Fruit fly (Drosophila melanogaster) Kc167 (cell line): Measurements from ENCODE around the gene Osi5.

Source experiments
- Myc ChIP-seq: fragments of >200 bp; optimal IDR thresholded peaks from 2 replicates; lab custom pipeline; 2017; ENCODE audit warnings: missing external identifiers
- Sin3A ChIP-seq: fragments of >200 bp; optimal IDR thresholded peaks from 2 replicates; lab custom pipeline; 2018; ENCODE audit warnings: missing external identifiers
- h ChIP-seq: fragments of >200 bp; optimal IDR thresholded peaks from 3 replicates; lab custom pipeline; 2018; ENCODE audit warnings: missing external identifiers
- insv ChIP-seq: fragments of >200 bp; optimal IDR thresholded peaks from 3 replicates; lab custom pipeline; 2018; ENCODE audit warnings: missing external identifiers
- psq ChIP-seq: fragments of >200 bp; optimal IDR thresholded peaks from 2 replicates; lab custom pipeline; 2017; ENCODE audit warnings: missing external identifiers
- ttk ChIP-seq: sonication (Bioruptor generic); optimal IDR thresholded peaks from 2 replicates; lab custom pipeline; 2017; ENCODE audit warnings: missing external identifiers

Gene Osi5

dm6 chr3R:6215053-6215882 lies 12.0 kb upstream of the Osi5 start, which contains the start of gene Osi3:
Gene Osi3, plus strand, starts transcription at chr3R:6215832.
- TF ChIP-seq h (lab: Kevin White, UChicago) (no peak), Sin3A (no peak), Myc (lab: Kevin White, UChicago) (no peak), psq (lab: Kevin White, UChicago) (no peak)

- TF ChIP-seq Sin3A (no peak), Myc (lab: Kevin White, UChicago) (no peak), h (lab: Kevin White, UChicago) (no peak), ttk (lab: Kevin White, UChicago) (no peak), psq (lab: Kevin White, UChicago) (no peak), insv (lab: Kevin White, UChicago) (no peak)
Measured at dm6 chr3R:6221681-6222080, 5.6 kb upstream of the Osi5 start, which contains the start of gene Osi4. Gene Osi4, minus strand, starts transcription at chr3R:6221781.

dm6 chr3R:6222119-6222518 lies 5.2 kb upstream of the Osi5 start:
- no peak for TF ChIP-seq psq (lab: Kevin White, UChicago)
- no peak for TF ChIP-seq insv (lab: Kevin White, UChicago)
- TF ChIP-seq Myc (lab: Kevin White, UChicago) = no peak
- no peak for TF ChIP-seq ttk (lab: Kevin White, UChicago)
- TF ChIP-seq h (lab: Kevin White, UChicago) = no peak
- no peak for TF ChIP-seq Sin3A

dm6 chr3R:6226156-6226555 lies 1.2 kb upstream of the Osi5 start:
- TF ChIP-seq Sin3A (no peak), ttk (lab: Kevin White, UChicago) (no peak), Myc (lab: Kevin White, UChicago) (no peak), h (lab: Kevin White, UChicago) (no peak), psq (lab: Kevin White, UChicago) (no peak), insv (lab: Kevin White, UChicago) (no peak)

dm6 chr3R:6229055-6229841 lies 1.9 kb downstream of the Osi5 start:
- TF ChIP-seq psq (lab: Kevin White, UChicago) (no peak), Myc (lab: Kevin White, UChicago) (no peak), Sin3A (no peak), h (lab: Kevin White, UChicago) (no peak), ttk (lab: Kevin White, UChicago) (no peak), insv (lab: Kevin White, UChicago) (no peak)

dm6 chr3R:6230298-6230697 lies 3.0 kb downstream of the Osi5 start:
- no peak for TF ChIP-seq insv (lab: Kevin White, UChicago)

- TF ChIP-seq ttk (lab: Kevin White, UChicago) (no peak), insv (lab: Kevin White, UChicago) (no peak), Myc (lab: Kevin White, UChicago) (no peak), psq (lab: Kevin White, UChicago) (no peak), Sin3A (no peak), h (lab: Kevin White, UChicago) (no peak)
Measured at dm6 chr3R:6231391-6231790, 4.1 kb downstream of the Osi5 start.

- TF ChIP-seq h (lab: Kevin White, UChicago) (no peak), psq (lab: Kevin White, UChicago) (no peak)
Measured at dm6 chr3R:6233104-6233503, 5.8 kb downstream of the Osi5 start.

dm6 chr3R:6234189-6234758 lies 7.0 kb downstream of the Osi5 start, which contains the start of gene Osi6:
Gene Osi6, plus strand, starts transcription at chr3R:6234708.
- TF ChIP-seq h (lab: Kevin White, UChicago) = no peak
- no peak for TF ChIP-seq Myc (lab: Kevin White, UChicago)
- TF ChIP-seq psq (lab: Kevin White, UChicago) = no peak
- TF ChIP-seq Sin3A = no peak
- TF ChIP-seq ttk (lab: Kevin White, UChicago) = no peak
- TF ChIP-seq insv (lab: Kevin White, UChicago) = no peak

- TF ChIP-seq insv (lab: Kevin White, UChicago) (no peak), ttk (lab: Kevin White, UChicago) (no peak), psq (lab: Kevin White, UChicago) (no peak), Myc (lab: Kevin White, UChicago) (no peak), Sin3A (no peak), h (lab: Kevin White, UChicago) (no peak)
Measured at dm6 chr3R:6238977-6239376, 11.7 kb downstream of the Osi5 start.

- no peak for TF ChIP-seq Sin3A
- TF ChIP-seq Myc (lab: Kevin White, UChicago) = no peak
- no peak for TF ChIP-seq h (lab: Kevin White, UChicago)
- no peak for TF ChIP-seq psq (lab: Kevin White, UChicago)
- TF ChIP-seq ttk (lab: Kevin White, UChicago) = no peak
- TF ChIP-seq insv (lab: Kevin White, UChicago) = no peak
Measured at dm6 chr3R:6240263-6240662, 13.0 kb downstream of the Osi5 start.
